Fruit fly (Drosophila melanogaster) whole organism, prepupa: ENCODE results near the gene CG43401.

Experiments
- CG34406 ChIP-seq: fragments of 200-800 bp; sonication (Bioruptor generic); optimal IDR thresholded peaks from 3 replicates; lab custom pipeline; 2016; ENCODE audit warnings: missing biosample characterization, missing genetic modification characterization
- CG6792 ChIP-seq: fragments of 200-800 bp; sonication (Bioruptor generic); optimal IDR thresholded peaks from 3 replicates; lab custom pipeline; 2016; ENCODE audit warnings: missing biosample characterization, missing genetic modification characterization
- Sox102F ChIP-seq: fragments of 200-800 bp; sonication (Bioruptor generic); optimal IDR thresholded peaks from 2 replicates; lab custom pipeline; 2016; ENCODE audit warnings: missing biosample characterization, mild to moderate bottlenecking, missing genetic modification characterization
- Sox15 ChIP-seq: fragments of 200-800 bp; sonication (Bioruptor generic); optimal IDR thresholded peaks from 3 replicates; lab custom pipeline; 2016; ENCODE audit warnings: missing biosample characterization, missing genetic modification characterization
- fkh ChIP-seq: fragments of 200-800 bp; sonication (Bioruptor generic); optimal IDR thresholded peaks from 3 replicates; lab custom pipeline; 2017; ENCODE audit warnings: missing biosample characterization, mild to moderate bottlenecking, missing genetic modification characterization, moderate library complexity
- lz ChIP-seq: fragments of 200-800 bp; sonication (Bioruptor generic); optimal IDR thresholded peaks from 3 replicates; lab custom pipeline; 2016; ENCODE audit warnings: missing biosample characterization, missing genetic modification characterization

DNA sequence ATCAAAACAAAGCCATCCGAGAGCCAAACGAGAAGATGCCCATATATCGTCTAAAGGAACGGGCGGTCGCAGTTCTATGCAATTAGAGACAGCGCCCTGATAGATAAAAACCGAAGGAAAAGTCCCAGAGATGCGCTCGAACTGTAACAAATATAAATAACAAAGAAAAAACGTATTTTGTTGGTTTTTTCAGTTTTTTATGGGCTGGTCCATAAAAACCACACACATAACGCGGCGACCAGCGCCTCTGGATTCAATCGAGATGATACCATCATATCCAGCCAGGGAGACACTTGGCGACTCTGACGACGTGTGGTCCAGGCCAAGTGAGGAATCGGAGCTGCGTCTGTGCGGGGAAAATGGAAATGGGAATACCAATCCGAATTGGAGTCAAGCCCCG, 15.2 kb downstream of the CG43401 start:
- TF ChIP-seq CG34406 (GFP tag; lab: Kevin White, UChicago) (no peak), Sox102F (no peak), fkh (no peak), CG6792 (no peak), Sox15 (no peak), lz (no peak)
